Worm (Caenorhabditis elegans) whole organism, dauer: ENCODE measurements around the gene srh-282.

Experiments used
- unc-62 ChIP-seq: sonication (generic microtip); optimal IDR thresholded peaks from 2 replicates; lab custom pipeline; 2017; ENCODE audit warnings: missing biosample characterization, missing genetic modification reagents, missing genetic modification characterization

srh-282 gene

DNA sequence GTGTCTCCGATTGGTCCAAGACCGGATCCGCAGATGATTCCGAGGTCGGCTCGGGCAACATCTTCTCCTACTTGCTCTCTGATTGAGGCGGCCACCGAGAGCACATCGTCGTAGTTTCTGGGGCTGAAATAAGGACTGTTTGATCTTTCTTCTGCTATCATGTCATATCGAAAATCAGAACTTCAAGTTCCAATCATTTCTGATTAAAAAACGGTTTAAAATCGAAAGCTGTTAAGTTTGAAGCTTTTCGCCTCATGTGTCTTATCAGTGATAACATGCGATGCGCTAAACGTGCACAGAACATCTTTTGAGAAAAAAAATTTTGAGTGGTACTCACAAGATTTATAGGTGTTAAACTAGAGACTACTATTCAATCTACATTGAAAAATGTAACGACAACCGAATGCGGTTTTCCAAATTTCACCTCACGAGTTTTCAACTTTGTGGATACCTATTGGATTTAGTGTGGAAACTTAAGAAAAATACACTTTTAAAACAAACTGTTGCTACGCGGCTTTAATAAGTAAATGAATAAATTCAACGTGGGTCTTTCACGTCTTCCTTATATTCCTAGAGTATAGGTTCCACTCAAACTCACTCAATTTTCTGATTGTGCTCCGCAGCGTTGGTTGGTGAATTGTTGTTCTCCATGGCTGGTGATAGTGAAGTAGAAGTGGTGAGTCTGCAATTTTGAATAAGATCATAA lies 20.9 kb upstream of the srh-282 start:
- TF ChIP-seq unc-62 (GFP tag; lab: Kevin White, UChicago) = no peak

DNA sequence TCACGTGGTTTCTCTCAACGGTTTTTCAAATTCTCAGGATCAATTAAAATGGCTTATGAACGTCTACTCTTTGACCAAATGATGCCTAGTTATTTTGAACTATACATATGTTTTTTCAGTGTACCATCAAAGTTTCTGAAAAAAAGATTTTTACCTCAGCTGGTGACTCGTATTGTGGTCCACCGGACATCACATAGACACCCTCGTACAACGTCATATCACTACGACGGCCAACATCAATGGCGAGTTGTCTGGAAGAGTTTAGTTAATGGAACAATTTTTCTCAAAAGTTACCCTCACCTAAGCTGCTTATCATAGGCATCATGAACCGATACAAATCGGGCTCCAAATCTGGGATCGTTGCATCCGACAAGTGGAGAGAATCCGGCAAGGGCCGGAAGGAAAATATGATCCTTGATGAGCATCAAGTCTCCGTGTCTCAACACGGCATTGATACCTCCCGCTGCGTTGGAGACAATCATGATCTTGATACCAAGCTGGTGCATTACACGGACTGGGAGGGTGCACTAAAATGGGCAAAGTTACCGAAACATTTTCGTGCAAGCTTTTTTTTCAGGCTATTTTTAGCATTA lies 20.1 kb upstream of the srh-282 start:
- no peak for TF ChIP-seq unc-62 (GFP tag; lab: Kevin White, UChicago)

DNA sequence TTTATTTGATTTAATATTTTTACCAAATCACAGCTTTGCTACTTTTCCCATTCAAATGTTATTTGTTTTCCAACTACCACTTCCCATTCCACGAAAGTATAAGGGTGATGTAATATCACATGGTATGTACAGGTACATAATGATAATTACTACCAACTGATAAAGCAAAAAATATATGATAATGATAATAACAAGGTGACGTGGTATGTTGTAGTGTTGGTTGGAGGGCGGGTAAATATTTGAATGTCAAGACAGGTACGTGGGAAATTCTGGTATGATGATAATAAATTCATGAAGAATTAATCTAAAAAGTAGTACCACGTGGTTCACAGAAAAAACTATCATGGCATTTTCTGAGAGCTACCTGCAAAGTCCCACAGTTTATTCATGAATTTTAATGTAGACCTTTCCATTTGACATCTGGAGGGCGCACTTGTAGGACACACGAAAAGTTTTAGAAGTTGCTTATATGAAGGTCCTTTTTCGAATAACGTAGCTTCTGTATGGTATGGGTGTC lies 18.7 kb upstream of the srh-282 start:
- TF ChIP-seq unc-62 (GFP tag; lab: Kevin White, UChicago) = no peak

DNA sequence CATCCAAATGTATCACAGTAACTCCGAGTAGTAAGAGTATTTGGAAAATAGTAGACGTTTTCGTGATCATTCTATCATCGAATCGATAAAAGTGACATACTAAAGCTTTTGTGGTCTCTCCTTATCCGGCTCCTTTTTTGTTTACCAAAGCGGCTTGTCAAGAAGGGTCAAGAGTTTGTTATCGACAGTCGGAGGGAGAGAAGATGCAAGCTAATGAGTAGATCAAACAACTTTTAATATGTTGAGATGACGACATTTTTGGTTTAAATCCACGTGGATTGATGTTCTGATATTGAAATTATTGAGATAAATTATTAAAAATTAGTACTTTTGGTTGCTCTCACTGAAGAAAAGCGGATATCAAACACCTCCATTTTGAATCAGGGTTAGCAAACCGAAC lies 18.2 kb upstream of the srh-282 start, which contains the start of gene T21D12.7:
TSS of gene T21D12.7 (minus strand) at position 101 of the 400 bp plus-strand sequence.
- no peak for TF ChIP-seq unc-62 (GFP tag; lab: Kevin White, UChicago)

DNA sequence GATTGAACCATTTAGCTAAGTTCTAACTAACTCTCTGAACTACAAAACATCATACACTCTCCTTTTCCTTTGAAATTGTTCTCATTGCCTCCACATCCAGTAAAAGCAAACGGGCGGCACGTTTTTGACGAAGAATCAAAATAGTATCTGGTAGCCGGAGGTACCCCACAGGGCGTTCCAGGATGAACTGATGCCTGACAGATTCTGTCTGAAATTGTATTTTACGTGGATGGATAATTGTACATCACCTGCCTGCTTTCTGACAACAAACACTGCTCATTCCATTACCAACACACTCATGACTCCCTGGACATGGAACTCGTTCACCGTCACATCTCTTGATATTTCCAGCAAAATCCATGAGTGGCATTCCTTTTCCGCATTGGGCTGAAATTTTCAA lies 17.2 kb upstream of the srh-282 start:
- no peak for TF ChIP-seq unc-62 (GFP tag; lab: Kevin White, UChicago)

DNA sequence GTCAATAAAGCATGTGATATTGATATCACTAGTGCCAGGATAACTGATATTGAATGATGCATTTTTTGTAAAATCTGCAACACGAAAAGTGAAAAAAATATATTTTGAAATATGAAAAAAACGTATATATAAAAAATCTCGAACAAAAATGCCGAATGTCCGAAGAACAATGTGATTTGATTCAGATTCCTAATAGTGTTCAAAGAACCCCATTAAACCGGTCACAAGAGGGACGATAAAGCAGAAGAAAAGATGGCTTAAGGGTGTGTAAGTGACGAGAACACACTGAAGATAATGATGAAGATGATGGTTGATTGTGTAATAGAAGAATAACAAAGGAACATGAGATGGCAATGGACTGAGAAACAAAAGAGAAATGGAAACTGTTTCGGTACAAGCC lies 14.8 kb upstream of the srh-282 start, which contains the start of gene T21D12.14:
TSS of gene T21D12.14 (minus strand) at position 101 of the 400 bp plus-strand sequence.
- TF ChIP-seq unc-62 (GFP tag; lab: Kevin White, UChicago) = no peak

DNA sequence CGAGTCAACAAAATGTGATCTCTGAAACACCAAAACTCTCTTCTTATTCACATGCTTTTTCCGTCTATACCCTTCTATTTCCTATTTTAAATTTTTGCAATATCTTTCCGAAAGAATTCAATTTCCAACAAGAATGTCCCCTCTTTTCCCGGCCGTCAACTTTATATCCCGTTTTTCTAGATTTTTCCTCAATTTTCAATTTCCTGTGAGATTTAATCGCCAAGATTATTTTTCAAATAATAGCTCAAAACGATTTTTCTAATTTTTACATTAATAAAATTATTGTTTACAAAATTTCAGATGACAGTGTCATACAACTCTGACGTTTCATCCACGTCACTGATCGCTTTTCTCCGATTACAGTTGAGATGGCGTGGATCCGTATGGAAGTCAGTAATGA lies 10.1 kb upstream of the srh-282 start, which contains the start of gene best-19:
TSS of gene best-19 (plus strand) at position 301 of the 400 bp plus-strand sequence.
- TF ChIP-seq unc-62 (GFP tag; lab: Kevin White, UChicago) = no peak

DNA sequence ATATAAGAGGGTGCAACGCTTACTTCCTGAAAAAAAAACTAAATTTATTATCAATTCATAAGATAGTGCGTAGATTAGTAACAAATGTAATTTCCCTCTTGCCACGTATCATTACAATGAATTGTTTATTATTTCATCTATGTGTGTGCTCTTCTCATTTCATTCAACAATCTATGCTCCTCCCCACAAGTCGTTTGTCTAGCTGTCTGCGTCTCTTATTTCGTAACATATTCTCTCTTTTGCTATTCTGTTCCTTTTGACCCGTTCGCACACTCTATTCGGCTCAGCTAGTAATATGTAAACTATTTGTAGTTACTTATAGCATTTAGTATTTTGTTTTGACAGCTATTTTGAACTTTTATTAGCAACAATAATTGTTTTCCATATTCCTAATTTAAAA lies 8.8 kb upstream of the srh-282 start:
- no peak for TF ChIP-seq unc-62 (GFP tag; lab: Kevin White, UChicago)

DNA sequence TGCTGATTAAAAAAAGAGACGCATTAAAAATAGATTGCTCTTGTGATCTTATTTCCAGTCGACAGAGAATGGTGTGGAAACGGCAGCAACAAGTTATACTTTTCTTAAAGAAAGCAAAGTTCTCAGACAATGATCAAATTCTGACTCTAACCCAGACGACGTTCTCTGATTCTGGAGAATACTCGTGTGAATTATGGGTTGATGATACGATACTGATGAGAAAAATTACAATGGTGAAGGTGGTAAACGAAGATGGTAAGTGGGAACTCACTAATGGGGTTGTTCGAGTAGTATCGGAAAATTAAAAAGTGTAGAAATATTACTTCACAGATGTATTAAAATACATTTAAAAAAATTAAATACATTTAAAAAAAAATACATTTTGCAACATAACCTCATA lies 5.1 kb upstream of the srh-282 start:
- no peak for TF ChIP-seq unc-62 (GFP tag; lab: Kevin White, UChicago)

DNA sequence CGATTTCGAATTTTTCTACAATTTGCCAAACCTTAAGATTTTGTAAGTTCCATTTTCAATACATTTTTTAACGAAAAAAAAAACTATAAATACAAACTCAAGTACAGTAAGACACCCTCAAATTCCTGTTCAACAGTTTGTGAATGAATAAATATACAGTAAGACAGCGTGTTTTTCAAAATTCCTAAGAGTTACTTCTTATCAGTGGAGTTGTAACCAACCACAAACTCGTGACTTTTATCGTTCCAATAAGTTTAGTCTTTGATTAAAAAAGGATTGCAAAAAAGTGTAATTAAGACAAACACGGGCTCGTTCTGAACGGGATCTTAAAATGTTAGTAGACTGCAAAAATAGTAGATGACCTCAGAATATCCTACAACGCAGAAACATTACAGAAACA lies 1.9 kb upstream of the srh-282 start:
- TF ChIP-seq unc-62 (GFP tag; lab: Kevin White, UChicago) = no peak

DNA sequence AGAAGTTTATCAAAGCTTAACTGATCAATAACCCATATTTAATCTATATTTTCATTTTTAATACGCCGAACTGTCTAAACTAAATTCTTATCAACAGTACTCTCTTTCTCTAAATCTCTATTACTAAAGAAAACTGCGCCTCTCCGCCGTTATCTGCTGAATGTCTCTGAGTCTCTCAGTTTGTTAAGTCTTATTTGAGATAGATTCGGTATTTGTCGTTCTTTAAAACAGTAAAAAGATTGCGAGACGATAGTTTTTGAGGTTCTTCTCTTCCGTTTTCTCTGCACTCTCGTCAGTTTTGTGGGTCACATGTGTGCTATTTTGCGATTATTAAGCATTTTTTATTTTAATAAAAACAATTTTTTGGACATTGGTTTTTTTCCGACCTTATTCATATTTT lies 986 bp upstream of the srh-282 start, which contains the start of gene sma-10:
TSS of gene sma-10 (plus strand) at position 236 of the 400 bp plus-strand sequence.
- TF ChIP-seq unc-62 (GFP tag; lab: Kevin White, UChicago) = no peak

DNA sequence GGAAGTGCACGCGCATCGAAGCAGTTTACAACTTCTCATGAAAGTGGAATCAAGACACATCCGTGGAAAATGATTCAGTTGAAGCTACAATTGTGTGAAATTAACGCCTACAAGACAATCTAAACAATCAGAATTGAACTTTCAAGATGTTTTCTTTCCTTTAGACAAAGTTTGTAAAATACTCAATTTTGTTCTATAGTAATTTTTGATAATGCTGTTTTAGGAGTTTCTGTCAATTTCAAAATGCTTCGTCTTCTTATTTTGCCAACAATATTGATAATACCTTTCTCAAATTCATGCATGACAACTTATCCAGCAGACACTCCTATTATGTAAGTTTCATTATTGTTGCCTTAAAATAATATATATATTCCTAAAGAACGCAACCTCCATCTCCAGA lies 4.1 kb downstream of the srh-282 start, which contains the start of gene T21D12.11:
TSS of gene T21D12.11 (plus strand) at position 301 of the 400 bp plus-strand sequence.
- TF ChIP-seq unc-62 (GFP tag; lab: Kevin White, UChicago) = no peak

DNA sequence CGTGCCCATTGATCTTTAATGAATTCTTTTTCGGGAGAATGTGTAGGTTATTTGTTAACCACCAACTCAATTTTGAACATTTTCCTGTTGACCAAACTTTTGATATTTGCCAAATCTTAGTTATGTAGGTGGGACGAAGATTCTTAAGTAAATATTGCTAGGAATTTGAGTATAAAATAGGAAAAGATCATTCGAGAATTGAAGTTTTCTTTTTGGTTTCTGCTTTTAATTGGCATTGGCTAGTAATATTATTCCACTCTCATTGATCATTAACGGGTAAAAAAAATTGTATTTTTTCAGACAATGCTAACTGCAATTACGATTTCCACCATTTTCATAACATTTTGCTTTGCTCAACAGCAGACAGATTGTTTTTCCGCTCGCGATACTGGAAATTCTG lies 7.1 kb downstream of the srh-282 start, which contains the start of gene T21D12.12:
TSS of gene T21D12.12 (plus strand) at position 301 of the 400 bp plus-strand sequence.
- no peak for TF ChIP-seq unc-62 (GFP tag; lab: Kevin White, UChicago)

DNA sequence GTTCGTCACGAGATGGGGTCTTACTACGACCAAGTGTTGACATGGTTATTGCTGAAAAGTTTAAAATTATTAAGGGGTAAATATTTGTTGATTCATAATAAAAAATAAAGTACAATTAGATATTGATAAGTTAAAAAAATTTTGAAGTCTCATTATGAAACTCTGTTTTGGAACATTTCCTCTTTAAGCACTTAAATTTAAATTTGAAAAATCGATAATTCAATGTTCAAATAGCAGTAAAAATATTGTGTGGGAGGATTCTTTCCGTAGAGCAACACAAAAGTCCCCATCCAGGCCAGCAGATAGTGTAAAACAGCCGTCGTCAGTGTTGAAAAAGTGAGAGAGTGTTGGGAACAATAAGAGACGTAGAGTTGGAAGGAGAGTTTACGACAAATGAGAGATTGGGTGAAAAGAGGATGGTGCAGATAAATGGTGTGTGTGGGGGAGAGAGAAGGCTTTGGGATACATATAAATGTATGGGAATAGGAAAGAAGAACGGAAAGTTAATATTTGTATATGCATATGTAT lies 9.0 kb downstream of the srh-282 start, which contains the start of gene pat-6:
TSS of gene pat-6 (minus strand) at position 51 of the 528 bp plus-strand sequence.
- TF ChIP-seq unc-62 (GFP tag; lab: Kevin White, UChicago) = no peak

DNA sequence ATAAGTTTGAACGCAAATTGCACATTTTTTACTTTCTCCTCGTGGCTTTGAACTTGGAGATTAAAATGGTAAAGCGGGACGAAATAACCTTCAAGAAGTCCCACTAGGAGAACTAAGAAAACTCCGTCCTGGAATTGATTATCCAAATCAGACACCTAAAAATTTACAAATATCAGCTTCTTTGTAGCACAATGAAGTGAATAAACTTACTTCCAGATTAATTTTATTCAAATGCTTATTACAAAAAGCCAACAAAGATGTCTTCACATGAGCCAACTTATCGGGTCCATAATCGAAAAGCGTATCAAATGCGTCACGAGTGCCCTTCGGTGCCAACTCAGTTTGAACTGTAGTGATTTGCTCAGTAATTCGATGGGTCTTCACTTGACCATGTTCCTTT lies 10.7 kb downstream of the srh-282 start:
- TF ChIP-seq unc-62 (GFP tag; lab: Kevin White, UChicago) = no peak

DNA sequence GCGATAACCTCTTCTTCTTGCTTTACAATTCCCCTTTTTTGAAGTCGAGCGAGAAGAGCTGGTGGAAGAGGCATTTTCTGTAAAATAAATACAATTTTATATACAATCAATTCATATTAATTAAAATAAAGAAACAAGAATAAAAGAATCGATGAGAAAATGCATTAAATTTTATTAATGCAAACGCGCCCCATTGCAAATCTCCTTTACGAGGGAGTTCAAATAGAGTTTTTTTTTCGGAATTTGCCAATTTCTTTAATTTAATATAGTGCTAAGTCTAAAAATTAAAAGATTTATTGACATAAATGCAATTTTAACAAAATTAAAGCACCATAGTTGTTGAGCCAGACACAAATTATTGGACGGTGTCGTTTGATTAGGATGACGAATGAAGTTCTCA lies 11.6 kb downstream of the srh-282 start, which contains the start of gene pqbp-1.1:
TSS of gene pqbp-1.1 (minus strand) at position 77 of the 400 bp plus-strand sequence.
- no peak for TF ChIP-seq unc-62 (GFP tag; lab: Kevin White, UChicago)
